Fruit fly (Drosophila melanogaster): ENCODE results near the gene CG13244.

CG13244 gene

dm6 chr2L:15908496-15909276, 8.0 kb upstream of the CG13244 start (continued):
- peak; percentile 86 for TF ChIP-seq Hr3 (GFP tag; optimal IDR thresholded peaks at IDR 0.05)
- peak in 1 of 2 experiments; percentile 29 for TF ChIP-seq dpn (GFP tag; optimal IDR thresholded peaks at IDR 0.05)
- TF ChIP-seq HmgZ (tag; optimal IDR thresholded peaks at IDR 0.05), result peak; percentile 61
- no peak for TF ChIP-seq CG17802 (tag; optimal IDR thresholded peaks at IDR 0.05)
- no peak for TF ChIP-seq br (optimal IDR thresholded peaks at IDR 0.05)
- no peak for TF ChIP-seq Gsc (GFP tag; IDR thresholded peaks at IDR 0.05)
- TF ChIP-seq sima (GFP tag; optimal IDR thresholded peaks at IDR 0.05), result no peak
- TF ChIP-seq CG11560 (tag; IDR thresholded peaks at IDR 0.05), result no peak
- TF ChIP-seq GATAe (GFP tag; conservative IDR thresholded peaks at IDR 0.05), result no peak
- TF ChIP-seq ase (GFP tag; IDR thresholded peaks at IDR 0.05), result no peak; the same call in 2 of the 3 replicates
- TF ChIP-seq CG12391 (tag; optimal IDR thresholded peaks at IDR 0.05), result peak; percentile 67
- peak; percentile 19 for TF ChIP-seq CG17912 (GFP tag; optimal IDR thresholded peaks at IDR 0.05)
- no peak for TF ChIP-seq bab2 (GFP tag; optimal IDR thresholded peaks at IDR 0.05)
- TF ChIP-seq Hmx (GFP tag; optimal IDR thresholded peaks at IDR 0.05), result no peak
- no peak for TF ChIP-seq ken (GFP tag; IDR thresholded peaks at IDR 0.05)
- no peak for TF ChIP-seq CG1603 (tag; optimal IDR thresholded peaks at IDR 0.05)
- TF ChIP-seq zfh2 (GFP tag; optimal IDR thresholded peaks at IDR 0.05), result no peak
- TF ChIP-seq CG5245 (GFP tag; optimal IDR thresholded peaks at IDR 0.05), result no peak
- no peak for TF ChIP-seq CG2120 (GFP tag; optimal IDR thresholded peaks at IDR 0.05)
- peak; percentile 20 for TF ChIP-seq Spps (tag; optimal IDR thresholded peaks at IDR 0.05)
- TF ChIP-seq CG4854 (GFP tag; optimal IDR thresholded peaks at IDR 0.05), result no peak
- no peak for TF ChIP-seq stc (GFP tag; IDR thresholded peaks at IDR 0.05)
- no peak for TF ChIP-seq crc (GFP tag; optimal IDR thresholded peaks at IDR 0.05)
- no peak for TF ChIP-seq vfl (GFP tag; optimal IDR thresholded peaks at IDR 0.05)
- TF ChIP-seq CoRest (tag; optimal IDR thresholded peaks at IDR 0.05), result peak; percentile 77
- peak in 1 of 3 experiments; percentile 43 for TF ChIP-seq lola (GFP tag; optimal IDR thresholded peaks at IDR 0.05)
- no peak for TF ChIP-seq grn (GFP tag; optimal IDR thresholded peaks at IDR 0.05)
- TF ChIP-seq nerfin-1 (tag; optimal IDR thresholded peaks at IDR 0.05), result peak; percentile 5
- peak; percentile 68 for TF ChIP-seq CG33557 (GFP tag; optimal IDR thresholded peaks at IDR 0.05)
- no peak for TF ChIP-seq lbe (GFP tag; optimal IDR thresholded peaks at IDR 0.05)
- TF ChIP-seq Sin3A (optimal IDR thresholded peaks at IDR 0.05), result no peak
- 0 out of 2 replicates have a peak, but pooled peaks have one; percentile 4 for TF ChIP-seq esg (GFP tag; conservative IDR thresholded peaks at IDR 0.05)
- TF ChIP-seq Fer1 (GFP tag; optimal IDR thresholded peaks at IDR 0.05), result peak; percentile 54
- no peak for TF ChIP-seq CG6765 (GFP tag; optimal IDR thresholded peaks at IDR 0.05)
- no peak for TF ChIP-seq CG16813 (GFP tag; IDR thresholded peaks at IDR 0.05; ENCODE audit: partially characterized antibody)
- TF ChIP-seq sr (GFP tag; IDR thresholded peaks at IDR 0.05), result peak; percentile 2; the same call in 1 of the 3 replicates
- TF ChIP-seq TFAM (GFP tag; optimal IDR thresholded peaks at IDR 0.05), result no peak
- no peak for TF ChIP-seq her (GFP tag; optimal IDR thresholded peaks at IDR 0.05)
- TF ChIP-seq amos (GFP tag; IDR thresholded peaks at IDR 0.05; ENCODE audit: partially characterized antibody), result 0 out of 2 replicates have a peak, but pooled peaks have one; percentile 5
- peak; percentile 46 for TF ChIP-seq NfI (GFP tag; optimal IDR thresholded peaks at IDR 0.05)
- TF ChIP-seq CG18599 (GFP tag; optimal IDR thresholded peaks at IDR 0.05), result peak; percentile 43
- peak; percentile 99 for TF ChIP-seq abd-A (tag; optimal IDR thresholded peaks at IDR 0.05)
- no peak for TF ChIP-seq CG15696 (tag; optimal IDR thresholded peaks at IDR 0.05)
- no peak for TF ChIP-seq Atf-2 (GFP tag; optimal IDR thresholded peaks at IDR 0.05)
- TF ChIP-seq Sox102F (GFP tag; optimal IDR thresholded peaks at IDR 0.05), result peak; percentile 83
- peak; percentile 34 for TF ChIP-seq CG9817 (tag; optimal IDR thresholded peaks at IDR 0.05)
- no peak for TF ChIP-seq az2 (GFP tag; optimal IDR thresholded peaks at IDR 0.05)
- no peak for TF ChIP-seq emc (GFP tag; optimal IDR thresholded peaks at IDR 0.05)
- no peak for TF ChIP-seq ssp (GFP tag; IDR thresholded peaks at IDR 0.05)
- no peak for TF ChIP-seq chn (GFP tag; optimal IDR thresholded peaks at IDR 0.05)
